Fruit fly (Drosophila melanogaster) whole organism, embryonic: Measurements from ENCODE around the gene CG14929.

Source experiments
- ATbp ChIP-seq: fragments of 200-800 bp; sonication (Bioruptor generic); optimal IDR thresholded peaks from 2 replicates; lab custom pipeline; 2017; ENCODE audit warnings: missing biosample characterization, mild to moderate bottlenecking, missing genetic modification characterization, missing genetic modification reagents
- Adf1 ChIP-seq: fragments of 200-800 bp; sonication (Bioruptor generic); IDR thresholded peaks from 2 replicates; pipeline ENCODE4 v1.3.6; 2022; ENCODE audit warnings: missing biosample characterization, missing genetic modification characterization
- Bdp1 ChIP-seq: fragments of 200-800 bp; sonication (Bioruptor generic); optimal IDR thresholded peaks from 3 replicates; lab custom pipeline; 2016; ENCODE audit warnings: missing biosample characterization, missing genetic modification characterization
- Blimp-1 ChIP-seq: fragments of 200-800 bp; sonication (Bioruptor generic); optimal IDR thresholded peaks from 3 replicates; lab custom pipeline; 2018; ENCODE audit warnings: missing biosample characterization, missing genetic modification characterization, mild to moderate bottlenecking, moderate library complexity, missing genetic modification reagents
- CG10209 ChIP-seq: fragments of 200-800 bp; sonication (Bioruptor generic); optimal IDR thresholded peaks from 3 replicates; lab custom pipeline; 2017; ENCODE audit warnings: missing biosample characterization, mild to moderate bottlenecking, missing genetic modification characterization, missing genetic modification reagents
- CG10431 ChIP-seq: fragments of 200-800 bp; sonication (Bioruptor generic); optimal IDR thresholded peaks from 3 replicates; lab custom pipeline; 2018; ENCODE audit warnings: missing biosample characterization, mild to moderate bottlenecking, missing genetic modification characterization
- CG10565 ChIP-seq: fragments of 200-800 bp; sonication (Bioruptor generic); optimal IDR thresholded peaks from 3 replicates; lab custom pipeline; 2016; ENCODE audit warnings: missing biosample characterization, mild to moderate bottlenecking, missing genetic modification characterization
- CG10654 ChIP-seq: fragments of 200-800 bp; sonication (Bioruptor generic); optimal IDR thresholded peaks from 2 replicates; lab custom pipeline; 2016; ENCODE audit warnings: missing biosample characterization, missing genetic modification characterization
- CG10979 ChIP-seq: fragments of 200-800 bp; sonication (Bioruptor generic); optimal IDR thresholded peaks from 2 replicates; lab custom pipeline; 2018; ENCODE audit warnings: missing biosample characterization, mild to moderate bottlenecking, missing genetic modification characterization, moderate library complexity
- CG11560 ChIP-seq: fragments of 200-800 bp; sonication (Bioruptor generic); IDR thresholded peaks from 3 replicates; pipeline ENCODE4 v1.3.6; 2022; ENCODE audit warnings: missing biosample characterization, missing genetic modification characterization
- CG12744 ChIP-seq: fragments of 200-800 bp; sonication (Bioruptor generic); optimal IDR thresholded peaks from 2 replicates; lab custom pipeline; 2016; ENCODE audit warnings: missing biosample characterization, missing genetic modification characterization
- CG13775 ChIP-seq: fragments of 200-800 bp; sonication (Bioruptor generic); optimal IDR thresholded peaks from 3 replicates; lab custom pipeline; 2017; ENCODE audit warnings: missing biosample characterization, mild to moderate bottlenecking, missing genetic modification characterization
- CG15514 ChIP-seq: fragments of 200-800 bp; sonication (Bioruptor generic); optimal IDR thresholded peaks from 3 replicates; lab custom pipeline; 2017; ENCODE audit warnings: missing biosample characterization, missing genetic modification characterization, mild to moderate bottlenecking, moderate library complexity, missing genetic modification reagents
- CG1602 ChIP-seq: fragments of 200-800 bp; sonication (Bioruptor generic); optimal IDR thresholded peaks from 3 replicates; lab custom pipeline; 2016; ENCODE audit warnings: missing biosample characterization, missing genetic modification characterization
- CG16813 ChIP-seq: fragments of 200-800 bp; sonication (Bioruptor generic); IDR thresholded peaks from 3 replicates; pipeline ENCODE4 v1.3.6; 2022; ENCODE audit warnings: missing biosample characterization, missing genetic modification characterization; ENCODE audit not compliant: partially characterized antibody
- CG16815 ChIP-seq: fragments of 200-800 bp; sonication (Bioruptor generic); optimal IDR thresholded peaks from 3 replicates; lab custom pipeline; 2017; ENCODE audit warnings: missing biosample characterization, mild to moderate bottlenecking, missing genetic modification characterization
- CG17385 ChIP-seq: fragments of 200-800 bp; sonication (Bioruptor generic); optimal IDR thresholded peaks from 3 replicates; lab custom pipeline; 2018; ENCODE audit warnings: missing biosample characterization, mild to moderate bottlenecking, missing genetic modification characterization
- CG2202 ChIP-seq: fragments of 200-800 bp; sonication (Bioruptor generic); optimal IDR thresholded peaks from 2 replicates; lab custom pipeline; 2018; ENCODE audit warnings: missing biosample characterization, mild to moderate bottlenecking, missing genetic modification characterization
- CG2678 ChIP-seq: fragments of 200-800 bp; sonication (Bioruptor generic); optimal IDR thresholded peaks from 3 replicates; lab custom pipeline; 2019; ENCODE audit warnings: missing biosample characterization, mild to moderate bottlenecking, missing genetic modification characterization, moderate library complexity
- CG31224 ChIP-seq: fragments of 200-800 bp; sonication (Bioruptor generic); IDR thresholded peaks from 2 replicates; pipeline ENCODE4 v1.3.6; 2022; ENCODE audit warnings: missing biosample characterization, missing genetic modification characterization
- CG31441 ChIP-seq: fragments of 200-800 bp; sonication (Bioruptor generic); IDR thresholded peaks from 2 replicates; pipeline ENCODE4 v1.3.6; 2022; ENCODE audit warnings: missing biosample characterization, missing genetic modification characterization
- CG33557 ChIP-seq: fragments of 200-800 bp; sonication (Bioruptor generic); optimal IDR thresholded peaks from 2 replicates; lab custom pipeline; 2019; ENCODE audit warnings: missing biosample characterization, mild to moderate bottlenecking, missing genetic modification characterization, moderate library complexity
- CG3847 ChIP-seq: fragments of 200-800 bp; sonication (Bioruptor generic); IDR thresholded peaks from 2 replicates; pipeline ENCODE4 v1.3.6; 2022; ENCODE audit warnings: missing biosample characterization, missing genetic modification characterization
- CG4854 ChIP-seq: fragments of 200-800 bp; sonication (Bioruptor generic); optimal IDR thresholded peaks from 2 replicates; lab custom pipeline; 2016; ENCODE audit warnings: missing biosample characterization, missing genetic modification characterization, inconsistent platforms
- CG6654 ChIP-seq: fragments of 200-800 bp; sonication (Bioruptor generic); optimal IDR thresholded peaks from 2 replicates; lab custom pipeline; 2017; ENCODE audit warnings: missing biosample characterization, mild to moderate bottlenecking, missing genetic modification characterization
- CG9817 ChIP-seq: fragments of 200-800 bp; sonication (Bioruptor generic); optimal IDR thresholded peaks from 2 replicates; lab custom pipeline; 2018; ENCODE audit warnings: missing biosample characterization, mild to moderate bottlenecking, missing genetic modification characterization, moderate library complexity
- D ChIP-seq, 2 experiments: fragments of 200-800 bp in 1 of 2; fragments of >200 bp in 1 of 2; sonication (Bioruptor generic) in 1 of 2; optimal IDR thresholded peaks; 2 replicates in 1 of 2; 3 replicates in 1 of 2; lab custom pipeline; 2017; ENCODE audit warnings: mild to moderate bottlenecking in 1 of 2, missing biosample characterization in 1 of 2, missing genetic modification characterization in 1 of 2, missing genetic modification reagents in 1 of 2
- Hr51 ChIP-seq, 2 experiments: fragments of 200-800 bp; sonication (Bioruptor generic); optimal IDR thresholded peaks; 2 replicates in 1 of 2; 3 replicates in 1 of 2; lab custom pipeline; 2016 to 2018; ENCODE audit warnings: missing biosample characterization in 2 of 2, missing genetic modification characterization in 2 of 2, mild to moderate bottlenecking in 1 of 2, moderate library complexity in 1 of 2
- Kr ChIP-seq: fragments of 200-800 bp; sonication (Bioruptor generic); optimal IDR thresholded peaks from 2 replicates; lab custom pipeline; 2017; ENCODE audit warnings: missing biosample characterization, mild to moderate bottlenecking, missing genetic modification characterization
- Nf-YA ChIP-seq: fragments of 200-800 bp; sonication (Bioruptor generic); IDR thresholded peaks from 2 replicates; pipeline ENCODE4 v1.3.6; 2022; ENCODE audit warnings: missing biosample characterization, missing genetic modification characterization
- Opbp ChIP-seq: fragments of 200-800 bp; sonication (Bioruptor generic); IDR thresholded peaks from 3 replicates; pipeline ENCODE4 v1.3.6; 2022; ENCODE audit warnings: missing biosample characterization, missing genetic modification characterization; ENCODE audit not compliant: partially characterized antibody
- PHDP ChIP-seq: fragments of 200-800 bp; sonication (Bioruptor generic); optimal IDR thresholded peaks from 3 replicates; lab custom pipeline; 2018; ENCODE audit warnings: missing biosample characterization, mild to moderate bottlenecking, missing genetic modification characterization, moderate library complexity
- Side ChIP-seq: fragments of 200-800 bp; sonication (Bioruptor generic); optimal IDR thresholded peaks from 2 replicates; lab custom pipeline; 2016; ENCODE audit warnings: missing biosample characterization, missing genetic modification characterization
- Six4 ChIP-seq: fragments of 200-800 bp; sonication (Bioruptor generic); optimal IDR thresholded peaks from 2 replicates; lab custom pipeline; 2016; ENCODE audit warnings: missing biosample characterization, missing genetic modification characterization
- Sox100B ChIP-seq: fragments of 200-800 bp; sonication (Bioruptor generic); optimal IDR thresholded peaks from 3 replicates; lab custom pipeline; 2018; ENCODE audit warnings: missing biosample characterization, mild to moderate bottlenecking, missing genetic modification characterization
- ato ChIP-seq: fragments of 200-800 bp; sonication (Bioruptor generic); IDR thresholded peaks from 2 replicates; pipeline ENCODE4 v1.3.6; 2022; ENCODE audit warnings: missing biosample characterization, missing genetic modification characterization; ENCODE audit not compliant: partially characterized antibody
- az2 ChIP-seq: fragments of 200-800 bp; sonication (Bioruptor generic); optimal IDR thresholded peaks from 3 replicates; lab custom pipeline; 2016; ENCODE audit warnings: missing biosample characterization, missing genetic modification characterization
- chif ChIP-seq, 2 experiments: fragments of 200-800 bp; sonication (Bioruptor generic); optimal IDR thresholded peaks; 3 replicates each; lab custom pipeline; 2016; ENCODE audit warnings: missing biosample characterization in 2 of 2, missing genetic modification characterization in 2 of 2
- ci ChIP-seq: fragments of 200-800 bp; sonication (Bioruptor generic); IDR thresholded peaks from 3 replicates; pipeline ENCODE4 v1.3.6; 2022; ENCODE audit warnings: missing biosample characterization, missing genetic modification characterization
- dati ChIP-seq: fragments of 200-800 bp; sonication (Bioruptor generic); IDR thresholded peaks from 2 replicates; pipeline ENCODE4 v1.3.6; 2022; ENCODE audit warnings: missing biosample characterization, missing genetic modification characterization
- dmrt99B ChIP-seq: fragments of 200-800 bp; sonication (Bioruptor generic); optimal IDR thresholded peaks from 2 replicates; lab custom pipeline; 2018; ENCODE audit warnings: missing biosample characterization, mild to moderate bottlenecking, missing genetic modification characterization, moderate library complexity
- fd96Cb ChIP-seq: fragments of 200-800 bp; sonication (Bioruptor generic); optimal IDR thresholded peaks from 2 replicates; lab custom pipeline; 2018; ENCODE audit warnings: missing biosample characterization, mild to moderate bottlenecking, missing genetic modification characterization, moderate library complexity
- ham ChIP-seq: fragments of 200-800 bp; sonication (Bioruptor generic); IDR thresholded peaks from 2 replicates; pipeline ENCODE4 v1.3.6; 2022; ENCODE audit warnings: missing biosample characterization, missing genetic modification characterization
- jumu ChIP-seq: fragments of 200-800 bp; sonication (Bioruptor generic); optimal IDR thresholded peaks from 3 replicates; lab custom pipeline; 2016; ENCODE audit warnings: missing biosample characterization, missing genetic modification characterization
- klu ChIP-seq: fragments of 200-800 bp; sonication (Bioruptor generic); IDR thresholded peaks from 2 replicates; pipeline ENCODE4 v1.3.6; 2022; ENCODE audit warnings: missing biosample characterization, missing genetic modification characterization
- pan ChIP-seq, 4 experiments: fragments of >200 bp in 3 of 4; fragments of 200-800 bp in 1 of 4; sonication (Bioruptor generic) in 1 of 4; optimal IDR thresholded peaks in 3 of 4; IDR thresholded peaks in 1 of 4; 2 replicates each; pipeline versions ENCODE4 v1.3.6 to Lab custom; 2017 to 2022; ENCODE audit warnings: missing biosample characterization in 2 of 4, missing genetic modification characterization in 2 of 4, mixed read lengths in 1 of 4
- slou ChIP-seq: fragments of 200-800 bp; sonication (Bioruptor generic); optimal IDR thresholded peaks from 3 replicates; lab custom pipeline; 2016; ENCODE audit warnings: missing biosample characterization, missing genetic modification characterization
- toy ChIP-seq: fragments of 200-800 bp; sonication (Bioruptor generic); IDR thresholded peaks from 2 replicates; pipeline ENCODE4 v1.3.6; 2022; ENCODE audit warnings: missing biosample characterization, missing genetic modification characterization
- usp ChIP-seq: fragments of >200 bp; optimal IDR thresholded peaks from 2 replicates; lab custom pipeline; 2017; ENCODE audit warnings: missing biosample characterization, missing genetic modification characterization

The CG14929 gene

DNA sequence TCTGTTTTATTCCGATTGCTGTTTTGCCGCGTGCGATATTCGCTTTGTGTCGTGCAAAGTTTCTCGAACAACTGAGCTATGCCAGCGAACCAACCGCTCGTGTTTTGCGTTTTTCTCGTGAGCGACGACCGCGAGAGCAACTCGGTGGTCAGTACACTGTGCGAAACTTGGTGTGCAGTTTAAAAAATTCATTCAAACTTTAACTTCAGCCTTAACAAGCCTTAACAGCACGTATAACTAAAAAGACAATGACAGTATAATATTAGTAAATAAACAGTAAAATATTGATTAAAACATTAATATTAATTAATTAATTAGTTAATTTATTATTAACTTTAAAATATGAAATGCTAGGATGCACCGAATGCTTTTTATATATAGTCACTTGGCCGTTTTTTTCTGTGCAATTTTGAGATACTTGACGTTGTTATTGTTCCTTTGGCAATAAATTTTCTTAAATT is 8.5 kb downstream of the CG14929 start, which contains the start of gene CG31705 (continued):
- TF ChIP-seq ato (GFP tag; lab: Robert Waterston, UW) = no peak
- 0 out of 3 replicates have a peak, but pooled peaks have one; percentile 46 for TF ChIP-seq CG11560 (tag; lab: Robert Waterston, UW)
- TF ChIP-seq CG12744 (GFP tag; lab: Kevin White, UChicago) = no peak
- TF ChIP-seq CG6654 (GFP tag; lab: Kevin White, UChicago) = peak; percentile 43
- TF ChIP-seq ham = no peak
- peak; percentile 2 for TF ChIP-seq CG1602 (GFP tag; lab: Kevin White, UChicago)
- peak; percentile 3 for TF ChIP-seq ATbp (GFP tag; lab: Kevin White, UChicago)
- TF ChIP-seq CG16813 (GFP tag; lab: Robert Waterston, UW) = no peak
- no peak for TF ChIP-seq usp (GFP tag; lab: Kevin White, UChicago)
- no peak for TF ChIP-seq toy (GFP tag; lab: Robert Waterston, UW)
- no peak for TF ChIP-seq CG4854 (GFP tag; lab: Kevin White, UChicago)
- TF ChIP-seq Sox100B (GFP tag; lab: Kevin White, UChicago) = peak; percentile 60
- TF ChIP-seq CG10979 (tag; lab: Kevin White, UChicago) = no peak
- TF ChIP-seq jumu (GFP tag; lab: Kevin White, UChicago) = no peak
- TF ChIP-seq Nf-YA (GFP tag; lab: Robert Waterston, UW) = no peak
- peak; percentile 38 for TF ChIP-seq CG15514 (GFP tag; lab: Kevin White, UChicago)
- TF ChIP-seq CG13775 = peak; percentile 64
- no peak for TF ChIP-seq Opbp (GFP tag; lab: Robert Waterston, UW)
- no peak for TF ChIP-seq Six4 (GFP tag; lab: Kevin White, UChicago)
- no peak for TF ChIP-seq Blimp-1 (GFP tag; lab: Kevin White, UChicago)
- no peak for TF ChIP-seq chif (GFP tag; optimal IDR thresholded peaks at IDR 0.05; lab: Kevin White, UChicago)
- TF ChIP-seq Bdp1 (GFP tag; lab: Kevin White, UChicago) = no peak
- TF ChIP-seq dati (GFP tag; lab: Robert Waterston, UW) = no peak
- TF ChIP-seq CG17385 (GFP tag; lab: Kevin White, UChicago) = no peak
- TF ChIP-seq CG10209 (GFP tag; lab: Kevin White, UChicago) = peak; percentile 49
- TF ChIP-seq CG10565 = no peak
- peak; percentile 44 for TF ChIP-seq CG9817 (tag; lab: Kevin White, UChicago)
- TF ChIP-seq fd96Cb (tag; lab: Kevin White, UChicago) = peak; percentile 33
- peak; percentile 60 for TF ChIP-seq dmrt99B (tag; lab: Kevin White, UChicago)
- no peak for TF ChIP-seq CG2202
- TF ChIP-seq CG31224 (GFP tag; lab: Robert Waterston, UW) = peak; percentile 5; the same call in 1 of the 2 replicates
- TF ChIP-seq Kr (GFP tag; lab: Kevin White, UChicago) = no peak
- TF ChIP-seq ci (GFP tag; lab: Robert Waterston, UW) = 0 out of 3 replicates have a peak, but pooled peaks have one; percentile 13
- TF ChIP-seq pan (optimal IDR thresholded peaks at IDR 0.05; lab: Kevin White, UChicago) = no peak
- peak in 1 of 2 experiments; percentile 53 for TF ChIP-seq pan (GFP tag; optimal IDR thresholded peaks at IDR 0.05 in 1 of 2, IDR thresholded peaks at IDR 0.05 in 1 of 2)
- peak; percentile 63 for TF ChIP-seq PHDP (tag; lab: Kevin White, UChicago)
- TF ChIP-seq D (optimal IDR thresholded peaks at IDR 0.05; lab: Kevin White, UChicago) = no peak
- peak; percentile 3 for TF ChIP-seq D (GFP tag; optimal IDR thresholded peaks at IDR 0.05; lab: Kevin White, UChicago)
- no peak for TF ChIP-seq az2 (GFP tag; lab: Kevin White, UChicago)
- TF ChIP-seq CG31441 (GFP tag; lab: Robert Waterston, UW) = peak; percentile 49; the same call in 1 of the 2 replicates
- TF ChIP-seq CG10654 (GFP tag; lab: Kevin White, UChicago) = peak; percentile 13
- peak in 1 of 2 experiments; percentile 53 for TF ChIP-seq Hr51 (GFP tag; optimal IDR thresholded peaks at IDR 0.05; lab: Kevin White, UChicago)
- no peak for TF ChIP-seq CG33557 (GFP tag; lab: Kevin White, UChicago)
- TF ChIP-seq slou (GFP tag; lab: Kevin White, UChicago) = peak; percentile 55
- no peak for TF ChIP-seq Side (GFP tag; lab: Kevin White, UChicago)
- no peak for TF ChIP-seq klu (GFP tag; lab: Robert Waterston, UW)
- TF ChIP-seq CG2678 (tag; lab: Kevin White, UChicago) = peak; percentile 7
- peak; percentile 6 for TF ChIP-seq CG16815 (GFP tag; lab: Kevin White, UChicago)
- TF ChIP-seq Adf1 (GFP tag; lab: Robert Waterston, UW) = no peak
- 0 out of 2 replicates have a peak, but pooled peaks have one; percentile 31 for TF ChIP-seq CG3847 (GFP tag; lab: Robert Waterston, UW)
- TF ChIP-seq CG10431 = no peak
